Fruit fly (Drosophila melanogaster) whole organism, embryonic: ENCODE data around the gene CG4459.

ENCODE experiments used
- Awh ChIP-seq: fragments of 200-800 bp; sonication (Bioruptor generic); IDR thresholded peaks from 2 replicates; pipeline ENCODE4, ENCODE4 v1.3.6; 2022; ENCODE audit warnings: missing biosample characterization, missing genetic modification characterization
- B-H2 ChIP-seq: fragments of 200-800 bp; sonication (Bioruptor generic); optimal IDR thresholded peaks from 2 replicates; lab custom pipeline; 2018; ENCODE audit warnings: missing biosample characterization, mild to moderate bottlenecking, missing genetic modification characterization
- CG12071 ChIP-seq: fragments of 200-800 bp; sonication (Bioruptor generic); optimal IDR thresholded peaks from 3 replicates; lab custom pipeline; 2018; ENCODE audit warnings: missing biosample characterization, mild to moderate bottlenecking, missing genetic modification characterization
- CG12155 ChIP-seq: fragments of 200-800 bp; sonication (Bioruptor generic); optimal IDR thresholded peaks from 3 replicates; lab custom pipeline; 2016; ENCODE audit warnings: missing biosample characterization, missing genetic modification characterization
- CG12744 ChIP-seq: fragments of 200-800 bp; sonication (Bioruptor generic); optimal IDR thresholded peaks from 2 replicates; lab custom pipeline; 2016; ENCODE audit warnings: missing biosample characterization, missing genetic modification characterization
- CG14667 ChIP-seq: fragments of 200-800 bp; sonication (Bioruptor generic); IDR thresholded peaks from 2 replicates; pipeline ENCODE4 v1.3.6; 2022; ENCODE audit warnings: missing biosample characterization, missing genetic modification characterization
- CG15073 ChIP-seq: fragments of 200-800 bp; sonication (Bioruptor generic); optimal IDR thresholded peaks from 2 replicates; lab custom pipeline; 2016; ENCODE audit warnings: missing biosample characterization, missing genetic modification characterization
- CG1529 ChIP-seq: fragments of 200-800 bp; sonication (Bioruptor generic); optimal IDR thresholded peaks from 3 replicates; lab custom pipeline; 2018; ENCODE audit warnings: missing biosample characterization, missing genetic modification characterization
- CG16815 ChIP-seq: fragments of 200-800 bp; sonication (Bioruptor generic); optimal IDR thresholded peaks from 3 replicates; lab custom pipeline; 2017; ENCODE audit warnings: missing biosample characterization, mild to moderate bottlenecking, missing genetic modification characterization
- CG1832 ChIP-seq: fragments of 200-800 bp; sonication (Bioruptor generic); optimal IDR thresholded peaks from 2 replicates; lab custom pipeline; 2017; ENCODE audit warnings: missing biosample characterization, mild to moderate bottlenecking, missing genetic modification characterization, inconsistent platforms
- CG2116 ChIP-seq: fragments of 200-800 bp; sonication (Bioruptor generic); optimal IDR thresholded peaks from 3 replicates; lab custom pipeline; 2018; ENCODE audit warnings: missing biosample characterization, mild to moderate bottlenecking, missing genetic modification characterization
- CG33557 ChIP-seq: fragments of 200-800 bp; sonication (Bioruptor generic); optimal IDR thresholded peaks from 2 replicates; lab custom pipeline; 2019; ENCODE audit warnings: missing biosample characterization, mild to moderate bottlenecking, missing genetic modification characterization, moderate library complexity
- CG43689 ChIP-seq: fragments of 200-800 bp; sonication (Bioruptor generic); IDR thresholded peaks from 2 replicates; pipeline ENCODE4 v1.3.6; 2022; ENCODE audit warnings: missing biosample characterization, missing genetic modification characterization
- CG4424 ChIP-seq: fragments of 200-800 bp; sonication (Bioruptor generic); optimal IDR thresholded peaks from 3 replicates; lab custom pipeline; 2016; ENCODE audit warnings: missing biosample characterization, missing genetic modification characterization
- CG6654 ChIP-seq: fragments of 200-800 bp; sonication (Bioruptor generic); optimal IDR thresholded peaks from 2 replicates; lab custom pipeline; 2017; ENCODE audit warnings: missing biosample characterization, mild to moderate bottlenecking, missing genetic modification characterization
- CG6683 ChIP-seq: fragments of 200-800 bp; sonication (Bioruptor generic); optimal IDR thresholded peaks from 2 replicates; lab custom pipeline; 2017; ENCODE audit warnings: missing biosample characterization, mild to moderate bottlenecking, missing genetic modification characterization, missing genetic modification reagents
- CG6791 ChIP-seq: fragments of 200-800 bp; sonication (Bioruptor generic); IDR thresholded peaks from 3 replicates; pipeline ENCODE4 v1.3.6; 2022; ENCODE audit warnings: missing biosample characterization, missing genetic modification characterization; ENCODE audit not compliant: partially characterized antibody
- CG8478 ChIP-seq: fragments of >200 bp; optimal IDR thresholded peaks from 2 replicates; lab custom pipeline; 2018
- CG9817 ChIP-seq: fragments of 200-800 bp; sonication (Bioruptor generic); optimal IDR thresholded peaks from 2 replicates; lab custom pipeline; 2018; ENCODE audit warnings: missing biosample characterization, mild to moderate bottlenecking, missing genetic modification characterization, moderate library complexity
- CTCF ChIP-seq: fragments of 200-800 bp; sonication (Bioruptor generic); optimal IDR thresholded peaks from 2 replicates; lab custom pipeline; 2017; ENCODE audit warnings: missing biosample characterization, mild to moderate bottlenecking, missing genetic modification characterization, moderate library complexity
- CoRest ChIP-seq: fragments of 200-800 bp; sonication (Bioruptor generic); optimal IDR thresholded peaks from 3 replicates; lab custom pipeline; 2018; ENCODE audit warnings: missing biosample characterization, mild to moderate bottlenecking, missing genetic modification characterization, moderate library complexity
- Dbx ChIP-seq: fragments of 200-800 bp; sonication (Bioruptor generic); IDR thresholded peaks from 3 replicates; pipeline ENCODE4 v1.3.6; 2022; ENCODE audit warnings: missing biosample characterization, missing genetic modification characterization
- Deaf1 ChIP-seq: fragments of 200-800 bp; optimal IDR thresholded peaks from 3 replicates; lab custom pipeline; 2019; ENCODE audit warnings: missing biosample characterization, mild to moderate bottlenecking, missing genetic modification characterization, moderate library complexity
- MBD-R2 ChIP-seq: fragments of 200-800 bp; sonication (Bioruptor generic); IDR thresholded peaks from 2 replicates; pipeline ENCODE4 v1.3.6; 2022; ENCODE audit warnings: missing biosample characterization, missing genetic modification characterization
- Sox100B ChIP-seq: fragments of 200-800 bp; sonication (Bioruptor generic); optimal IDR thresholded peaks from 3 replicates; lab custom pipeline; 2018; ENCODE audit warnings: missing biosample characterization, mild to moderate bottlenecking, missing genetic modification characterization
- Ssrp ChIP-seq: fragments of 200-800 bp; sonication (Bioruptor generic); optimal IDR thresholded peaks from 2 replicates; lab custom pipeline; 2018; ENCODE audit warnings: missing biosample characterization, mild to moderate bottlenecking, missing genetic modification characterization, moderate library complexity
- Trl ChIP-seq, 3 experiments: fragments of >200 bp in 2 of 3; fragments of 200-800 bp in 1 of 3; sonication (Bioruptor generic) in 1 of 3; optimal IDR thresholded peaks; 2 replicates in 1 of 3; 3 replicates in 2 of 3; lab custom pipeline; 2016 to 2017; ENCODE audit warnings: missing biosample characterization in 1 of 3, missing genetic modification characterization in 1 of 3
- abd-A ChIP-seq: fragments of 200-800 bp; sonication (Bioruptor generic); optimal IDR thresholded peaks from 3 replicates; lab custom pipeline; 2019; ENCODE audit warnings: missing biosample characterization, mild to moderate bottlenecking, missing genetic modification characterization, moderate library complexity
- amos ChIP-seq: fragments of 200-800 bp; sonication (Bioruptor generic); IDR thresholded peaks from 2 replicates; pipeline ENCODE4 v1.3.6; 2022; ENCODE audit warnings: missing biosample characterization, missing genetic modification characterization; ENCODE audit not compliant: partially characterized antibody
- az2 ChIP-seq: fragments of 200-800 bp; sonication (Bioruptor generic); optimal IDR thresholded peaks from 3 replicates; lab custom pipeline; 2016; ENCODE audit warnings: missing biosample characterization, missing genetic modification characterization
- cg ChIP-seq: fragments of 200-800 bp; sonication (Bioruptor generic); optimal IDR thresholded peaks from 3 replicates; lab custom pipeline; 2019; ENCODE audit warnings: missing biosample characterization, mild to moderate bottlenecking, missing genetic modification characterization, moderate library complexity
- chm ChIP-seq: fragments of 200-800 bp; sonication (Bioruptor generic); IDR thresholded peaks from 2 replicates; pipeline ENCODE4 v1.3.6; 2022; ENCODE audit warnings: missing biosample characterization, missing genetic modification characterization
- chn ChIP-seq: fragments of 200-800 bp; sonication (Bioruptor generic); optimal IDR thresholded peaks from 2 replicates; lab custom pipeline; 2016; ENCODE audit warnings: missing biosample characterization, missing genetic modification characterization
- dpn ChIP-seq, 2 experiments: fragments of 200-800 bp; sonication (Bioruptor generic); optimal IDR thresholded peaks; 3 replicates each; lab custom pipeline; 2016; ENCODE audit warnings: missing biosample characterization in 2 of 2, missing genetic modification characterization in 2 of 2
- fd3F ChIP-seq: fragments of 200-800 bp; sonication (Bioruptor generic); optimal IDR thresholded peaks from 2 replicates; lab custom pipeline; 2018; ENCODE audit warnings: missing biosample characterization, mild to moderate bottlenecking, missing genetic modification characterization, moderate library complexity
- gsb ChIP-seq: fragments of 200-800 bp; sonication (Bioruptor generic); IDR thresholded peaks from 2 replicates; pipeline ENCODE4 v1.3.6; 2022; ENCODE audit warnings: missing biosample characterization, missing genetic modification characterization
- hth ChIP-seq: fragments of >200 bp; optimal IDR thresholded peaks from 2 replicates; lab custom pipeline; 2017; ENCODE audit warnings: inconsistent platforms
- jumu ChIP-seq: fragments of 200-800 bp; sonication (Bioruptor generic); optimal IDR thresholded peaks from 3 replicates; lab custom pipeline; 2016; ENCODE audit warnings: missing biosample characterization, missing genetic modification characterization
- mirr ChIP-seq: fragments of 200-800 bp; sonication (Bioruptor generic); optimal IDR thresholded peaks from 3 replicates; lab custom pipeline; 2018; ENCODE audit warnings: missing biosample characterization, mild to moderate bottlenecking, missing genetic modification characterization
- nom ChIP-seq: fragments of 200-800 bp; sonication (Bioruptor generic); optimal IDR thresholded peaks from 2 replicates; lab custom pipeline; 2017; ENCODE audit warnings: missing biosample characterization, missing genetic modification characterization, mild to moderate bottlenecking, moderate library complexity, missing genetic modification reagents
- otp ChIP-seq: fragments of 200-800 bp; sonication (Bioruptor generic); IDR thresholded peaks from 3 replicates; pipeline ENCODE4, ENCODE4 v1.3.6; 2022; ENCODE audit warnings: missing biosample characterization, missing genetic modification characterization
- p53 ChIP-seq: fragments of 200-800 bp; sonication (Bioruptor generic); optimal IDR thresholded peaks from 2 replicates; lab custom pipeline; 2016; ENCODE audit warnings: missing biosample characterization, missing genetic modification characterization
- ro ChIP-seq: fragments of 200-800 bp; sonication (Bioruptor generic); IDR thresholded peaks from 2 replicates; pipeline ENCODE4 v1.3.6; 2022; ENCODE audit warnings: missing biosample characterization, missing genetic modification characterization
- run ChIP-seq: fragments of 200-800 bp; sonication (Bioruptor generic); optimal IDR thresholded peaks from 3 replicates; lab custom pipeline; 2018; ENCODE audit warnings: missing biosample characterization, mild to moderate bottlenecking, missing genetic modification characterization
- sens-2 ChIP-seq: fragments of 200-800 bp; sonication (Bioruptor generic); IDR thresholded peaks from 2 replicates; pipeline ENCODE4 v1.3.6; 2022; ENCODE audit warnings: missing biosample characterization, missing genetic modification characterization
- shn ChIP-seq: fragments of 200-800 bp; sonication (Bioruptor generic); optimal IDR thresholded peaks from 3 replicates; lab custom pipeline; 2016; ENCODE audit warnings: missing biosample characterization, missing genetic modification characterization
- tll ChIP-seq, 2 experiments: fragments of 200-800 bp in 1 of 2; fragments of >200 bp in 1 of 2; sonication (Bioruptor generic) in 1 of 2; optimal IDR thresholded peaks; 2 replicates each; lab custom pipeline; 2017 to 2019; ENCODE audit warnings: missing biosample characterization in 2 of 2, missing genetic modification characterization in 2 of 2, mild to moderate bottlenecking in 1 of 2, moderate library complexity in 1 of 2
- vvl ChIP-seq: fragments of 200-800 bp; sonication (Bioruptor generic); IDR thresholded peaks from 2 replicates; pipeline ENCODE4 v1.3.6; 2022; ENCODE audit warnings: missing biosample characterization, missing genetic modification characterization
- wek ChIP-seq: fragments of 200-800 bp; sonication (Bioruptor generic); optimal IDR thresholded peaks from 3 replicates; lab custom pipeline; 2018; ENCODE audit warnings: missing biosample characterization, mild to moderate bottlenecking, missing genetic modification characterization, moderate library complexity
- wor ChIP-seq: fragments of 200-800 bp; sonication (Bioruptor generic); IDR thresholded peaks from 2 replicates; pipeline ENCODE4 v1.3.6; 2022; ENCODE audit warnings: missing biosample characterization, missing genetic modification characterization
- zfh1 ChIP-seq: fragments of 200-800 bp; sonication (Bioruptor generic); IDR thresholded peaks from 3 replicates; pipeline ENCODE4 v1.3.6; 2022; ENCODE audit warnings: missing biosample characterization, missing genetic modification characterization

CG4459 gene

DNA sequence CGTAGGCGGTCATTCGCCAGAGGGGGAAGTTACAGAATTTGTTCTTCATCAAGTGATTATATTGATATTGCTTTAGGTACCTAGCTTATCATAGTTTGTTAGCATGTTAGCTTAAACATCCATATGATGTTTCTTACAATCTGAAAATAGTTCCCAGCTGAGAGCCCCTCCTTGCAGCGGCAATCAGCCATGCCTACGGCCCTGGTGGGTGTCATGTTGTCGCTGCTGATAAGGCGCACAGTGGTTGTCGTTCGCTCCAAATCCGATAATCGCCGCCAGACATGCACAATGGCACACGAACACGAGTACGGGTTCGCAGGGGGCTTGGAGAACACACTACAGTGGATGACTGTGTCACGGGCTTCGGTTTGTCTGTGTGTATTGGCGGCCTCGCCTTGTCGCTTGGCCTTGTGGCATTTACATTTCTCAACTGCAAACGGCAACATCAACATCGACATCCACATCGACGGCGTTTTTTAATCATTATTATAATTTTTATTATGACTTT lies 22.5 kb downstream of the CG4459 start:
- peak; percentile 58 for TF ChIP-seq abd-A
- TF ChIP-seq CG16815 (GFP tag; lab: Kevin White, UChicago) = peak; percentile 68
- TF ChIP-seq nom = peak; percentile 60
- TF ChIP-seq Trl (optimal IDR thresholded peaks at IDR 0.05; lab: Kevin White, UChicago) = no peak
- peak; percentile 76 for TF ChIP-seq Trl (GFP tag; optimal IDR thresholded peaks at IDR 0.05; lab: Kevin White, UChicago)
- TF ChIP-seq fd3F = peak; percentile 61
- TF ChIP-seq jumu = peak; percentile 52
- peak; percentile 72; the same call in 1 of the 3 replicates for TF ChIP-seq otp (GFP tag; lab: Robert Waterston, UW)
- TF ChIP-seq Dbx (GFP tag; lab: Robert Waterston, UW) = peak; percentile 88
- peak; percentile 71 to 89 for TF ChIP-seq dpn (GFP tag; optimal IDR thresholded peaks at IDR 0.05; lab: Kevin White, UChicago)
- TF ChIP-seq CoRest = peak; percentile 79
- peak; percentile 68 for TF ChIP-seq mirr (GFP tag; lab: Kevin White, UChicago)
- TF ChIP-seq CG1529 (GFP tag; lab: Kevin White, UChicago) = peak; percentile 50
- peak; percentile 60; the same call in 1 of the 2 replicates for TF ChIP-seq MBD-R2 (GFP tag; lab: Robert Waterston, UW)
- peak; percentile 32 for TF ChIP-seq cg (GFP tag; lab: Kevin White, UChicago)
- no peak for TF ChIP-seq hth
- peak; percentile 89 for TF ChIP-seq vvl
- TF ChIP-seq run (tag; lab: Kevin White, UChicago) = no peak
- TF ChIP-seq CTCF (GFP tag; lab: Kevin White, UChicago) = peak; percentile 25
- peak; percentile 52 for TF ChIP-seq Deaf1 (tag; lab: Kevin White, UChicago)
- no peak for TF ChIP-seq CG43689 (GFP tag; lab: Robert Waterston, UW)
- TF ChIP-seq shn = peak; percentile 76
- TF ChIP-seq CG6683 (GFP tag; lab: Kevin White, UChicago) = peak; percentile 37
- TF ChIP-seq CG4424 = peak; percentile 62
- peak; percentile 80 for TF ChIP-seq CG12155
- no peak for TF ChIP-seq p53 (GFP tag; lab: Kevin White, UChicago)
- TF ChIP-seq gsb (GFP tag; lab: Robert Waterston, UW) = peak; percentile 70
- TF ChIP-seq chn (GFP tag; lab: Kevin White, UChicago) = peak; percentile 67
- TF ChIP-seq Ssrp (tag; lab: Kevin White, UChicago) = peak; percentile 64
- peak; percentile 55 for TF ChIP-seq Sox100B
- peak; percentile 75 for TF ChIP-seq CG12744 (GFP tag; lab: Kevin White, UChicago)
- no peak for TF ChIP-seq CG8478 (lab: Kevin White, UChicago)
- peak; percentile 78 for TF ChIP-seq CG12071 (GFP tag; lab: Kevin White, UChicago)
- peak; percentile 74; the same call in 1 of the 2 replicates for TF ChIP-seq Awh (GFP tag; lab: Robert Waterston, UW)
- TF ChIP-seq amos = no peak
- TF ChIP-seq ro (GFP tag; lab: Robert Waterston, UW) = peak; percentile 38; the same call in 1 of the 2 replicates
- TF ChIP-seq wor = peak; percentile 44; the same call in 1 of the 2 replicates
- no peak for TF ChIP-seq B-H2 (GFP tag; lab: Kevin White, UChicago)
- TF ChIP-seq CG14667 (GFP tag; lab: Robert Waterston, UW) = peak; percentile 77
- peak; percentile 75 for TF ChIP-seq chm (GFP tag; lab: Robert Waterston, UW)
- no peak for TF ChIP-seq tll (GFP tag; optimal IDR thresholded peaks at IDR 0.05; lab: Kevin White, UChicago)
- peak; percentile 79 for TF ChIP-seq az2
- no peak for TF ChIP-seq CG6791 (GFP tag; lab: Robert Waterston, UW)
- no peak for TF ChIP-seq CG15073
- no peak for TF ChIP-seq wek
- TF ChIP-seq CG1832 = no peak
- peak; percentile 36 for TF ChIP-seq CG2116 (GFP tag; lab: Kevin White, UChicago)
- no peak for TF ChIP-seq CG6654
- no peak for TF ChIP-seq sens-2 (GFP tag; lab: Robert Waterston, UW)
- TF ChIP-seq zfh1 (GFP tag; lab: Robert Waterston, UW) = peak; percentile 81
- TF ChIP-seq CG33557 (GFP tag; lab: Kevin White, UChicago) = no peak
- TF ChIP-seq CG9817 = peak; percentile 66
